Worm (Caenorhabditis elegans) whole organism, L1 larva: ENCODE measurements around the gene T04G9.4.

Experiments
- F16B12.6 ChIP-seq: fragments of 150-350 bp; optimal IDR thresholded peaks from 2 replicates; lab custom pipeline; 2014; ENCODE audit warnings: missing biosample characterization, missing genetic modification characterization
- blmp-1 ChIP-seq: fragments of 150-350 bp; optimal IDR thresholded peaks from 2 replicates; lab custom pipeline; 2014; ENCODE audit warnings: missing biosample characterization, missing genetic modification characterization
- ceh-63 ChIP-seq: fragments of 200-800 bp; sonication (Bioruptor generic); optimal IDR thresholded peaks from 2 replicates; lab custom pipeline; 2018; ENCODE audit warnings: mild to moderate bottlenecking, missing genetic modification characterization, missing compliant biosample characterization
- ceh-8 ChIP-seq: fragments of 200-800 bp; sonication (Bioruptor generic); optimal IDR thresholded peaks from 2 replicates; lab custom pipeline; 2018; ENCODE audit warnings: mild to moderate bottlenecking, missing genetic modification characterization, moderate library complexity, missing compliant biosample characterization
- ceh-82 ChIP-seq, 3 experiments: fragments of 150-350 bp in 1 of 3; sonication (generic microtip) in 2 of 3; optimal IDR thresholded peaks; 2 replicates each; lab custom pipeline; 2014 to 2017; ENCODE audit warnings: missing biosample characterization in 3 of 3, missing genetic modification characterization in 3 of 3
- ceh-88 ChIP-seq: fragments of 200-800 bp; sonication (Bioruptor generic); IDR thresholded peaks from 2 replicates; pipeline ENCODE4 v1.3.6; 2022; ENCODE audit warnings: missing genetic modification characterization, missing compliant biosample characterization
- ceh-90 ChIP-seq: sonication (generic microtip); optimal IDR thresholded peaks from 2 replicates; lab custom pipeline; 2016; ENCODE audit warnings: missing genetic modification characterization, missing compliant biosample characterization
- ces-1 ChIP-seq: fragments of 150-350 bp; optimal IDR thresholded peaks from 2 replicates; lab custom pipeline; 2014; ENCODE audit warnings: missing biosample characterization, missing genetic modification reagents, missing genetic modification characterization
- dpl-1 ChIP-seq, 3 experiments: fragments of 150-350 bp in 2 of 3; sonication (generic microtip) in 1 of 3; optimal IDR thresholded peaks; 2 replicates each; lab custom pipeline; 2014 to 2017; ENCODE audit warnings: missing biosample characterization in 3 of 3, missing genetic modification characterization in 3 of 3, missing genetic modification reagents in 3 of 3
- dsc-1 ChIP-seq: sonication (generic microtip); optimal IDR thresholded peaks from 2 replicates; lab custom pipeline; 2016; ENCODE audit warnings: mild to moderate bottlenecking, missing genetic modification characterization, missing compliant biosample characterization
- egl-13 ChIP-seq: sonication (generic microtip); optimal IDR thresholded peaks from 2 replicates; lab custom pipeline; 2016; ENCODE audit warnings: missing genotype, missing genetic modification reagents, missing genetic modification characterization, missing compliant biosample characterization
- elt-2 ChIP-seq: sonication (generic microtip); optimal IDR thresholded peaks from 2 replicates; lab custom pipeline; 2016; ENCODE audit warnings: missing genetic modification characterization, mild to moderate bottlenecking, inconsistent platforms, missing compliant biosample characterization, missing genetic modification reagents
- fkh-10 ChIP-seq: sonication (generic microtip); optimal IDR thresholded peaks from 2 replicates; lab custom pipeline; 2017; ENCODE audit warnings: missing biosample characterization, missing genetic modification reagents, missing genetic modification characterization
- fkh-4 ChIP-seq: sonication (generic microtip); optimal IDR thresholded peaks from 2 replicates; lab custom pipeline; 2016; ENCODE audit warnings: missing compliant biosample characterization, missing genetic modification characterization, borderline replicate concordance
- fkh-8 ChIP-seq: sonication (generic microtip); optimal IDR thresholded peaks from 2 replicates; lab custom pipeline; 2016; ENCODE audit warnings: mild to moderate bottlenecking, missing genetic modification characterization, missing compliant biosample characterization
- fos-1 ChIP-seq: fragments of 150-350 bp; optimal IDR thresholded peaks from 2 replicates; lab custom pipeline; 2014; ENCODE audit warnings: missing biosample characterization, missing genetic modification characterization
- hpl-2 ChIP-seq: fragments of 150-350 bp; optimal IDR thresholded peaks from 2 replicates; lab custom pipeline; 2014; ENCODE audit warnings: missing biosample characterization, missing genetic modification reagents, missing genetic modification characterization
- jun-1 ChIP-seq: fragments of 150-350 bp; optimal IDR thresholded peaks from 2 replicates; lab custom pipeline; 2014; ENCODE audit warnings: missing biosample characterization, missing genetic modification reagents, missing genetic modification characterization
- lin-13 ChIP-seq: fragments of 150-350 bp; optimal IDR thresholded peaks from 2 replicates; lab custom pipeline; 2014; ENCODE audit warnings: missing biosample characterization, missing genetic modification reagents, missing genetic modification characterization
- lin-14 ChIP-seq: fragments of 200-800 bp; sonication (Bioruptor generic); optimal IDR thresholded peaks from 2 replicates; lab custom pipeline; 2018; ENCODE audit warnings: mild to moderate bottlenecking, missing genetic modification characterization, moderate library complexity, missing compliant biosample characterization
- lin-15B ChIP-seq: fragments of 150-350 bp; sonication (generic microtip); optimal IDR thresholded peaks from 3 replicates; lab custom pipeline; 2014; ENCODE audit warnings: missing biosample characterization, missing genetic modification characterization
- lin-35 ChIP-seq, 2 experiments: fragments of 150-350 bp; optimal IDR thresholded peaks; 2 replicates each; lab custom pipeline; 2014; ENCODE audit warnings: missing biosample characterization in 2 of 2, missing genetic modification characterization in 2 of 2, missing genetic modification reagents in 2 of 2
- lir-3 ChIP-seq: sonication (generic microtip); optimal IDR thresholded peaks from 2 replicates; lab custom pipeline; 2016; ENCODE audit warnings: mild to moderate bottlenecking, missing genetic modification characterization, moderate library complexity, missing compliant biosample characterization; ENCODE audit not compliant: poor library complexity
- mab-9 ChIP-seq: fragments of 200-800 bp; sonication (Bioruptor generic); IDR thresholded peaks from 2 replicates; pipeline ENCODE4 v1.3.6; 2022; ENCODE audit warnings: missing genetic modification reagents, missing genetic modification characterization, missing compliant biosample characterization
- mef-2 ChIP-seq: fragments of 150-350 bp; optimal IDR thresholded peaks from 2 replicates; lab custom pipeline; 2014; ENCODE audit warnings: missing biosample characterization, missing genetic modification characterization
- mep-1 ChIP-seq: fragments of 150-350 bp; optimal IDR thresholded peaks from 2 replicates; lab custom pipeline; 2014; ENCODE audit warnings: missing biosample characterization, missing genetic modification characterization
- nhr-11 ChIP-seq: fragments of 150-350 bp; optimal IDR thresholded peaks from 2 replicates; lab custom pipeline; 2014; ENCODE audit warnings: missing biosample characterization, missing genetic modification characterization
- nhr-19 ChIP-seq: fragments of 200-800 bp; sonication (Bioruptor generic); conservative IDR thresholded peaks from 2 replicates; pipeline ENCODE4 v1.3.6; 2022; ENCODE audit warnings: missing genetic modification characterization, missing compliant biosample characterization
- nhr-20 ChIP-seq: sonication (generic microtip); optimal IDR thresholded peaks from 2 replicates; lab custom pipeline; 2016; ENCODE audit warnings: mild to moderate bottlenecking, missing genetic modification characterization, missing compliant biosample characterization
- nhr-47 ChIP-seq: sonication (generic microtip); optimal IDR thresholded peaks from 2 replicates; lab custom pipeline; 2016; ENCODE audit warnings: mild to moderate bottlenecking, missing genetic modification characterization, moderate library complexity, missing compliant biosample characterization
- nhr-76 ChIP-seq: sonication (generic microtip); optimal IDR thresholded peaks from 2 replicates; lab custom pipeline; 2017; ENCODE audit warnings: missing biosample characterization, missing genetic modification characterization
- nhr-90 ChIP-seq: sonication (generic microtip); optimal IDR thresholded peaks from 2 replicates; lab custom pipeline; 2016; ENCODE audit warnings: mild to moderate bottlenecking, missing genetic modification characterization, missing compliant biosample characterization; ENCODE audit not compliant: poor library complexity
- pax-3 ChIP-seq: fragments of 200-800 bp; sonication (Bioruptor generic); optimal IDR thresholded peaks from 2 replicates; lab custom pipeline; 2018; ENCODE audit warnings: mild to moderate bottlenecking, missing genetic modification characterization, moderate library complexity, missing compliant biosample characterization
- rnt-1 ChIP-seq: sonication (generic microtip); optimal IDR thresholded peaks from 2 replicates; lab custom pipeline; 2016; ENCODE audit warnings: mild to moderate bottlenecking, missing genetic modification characterization, moderate library complexity, missing compliant biosample characterization
- skn-1 ChIP-seq: fragments of 150-350 bp; optimal IDR thresholded peaks from 2 replicates; lab custom pipeline; 2014; ENCODE audit warnings: missing biosample characterization, missing genetic modification characterization
- snu-23 ChIP-seq: sonication (generic microtip); optimal IDR thresholded peaks from 2 replicates; lab custom pipeline; 2016; ENCODE audit warnings: missing genetic modification characterization, missing compliant biosample characterization
- sox-4 ChIP-seq: sonication (generic microtip); optimal IDR thresholded peaks from 2 replicates; lab custom pipeline; 2016; ENCODE audit warnings: missing genetic modification characterization, missing compliant biosample characterization
- swsn-7 ChIP-seq: sonication (generic microtip); optimal IDR thresholded peaks from 2 replicates; lab custom pipeline; 2016; ENCODE audit warnings: missing genetic modification characterization, missing compliant biosample characterization
- tbx-2 ChIP-seq: sonication (generic microtip); optimal IDR thresholded peaks from 2 replicates; lab custom pipeline; 2016; ENCODE audit warnings: missing genetic modification characterization, missing compliant biosample characterization
- tlp-1 ChIP-seq: fragments of 150-350 bp; optimal IDR thresholded peaks from 2 replicates; lab custom pipeline; 2014; ENCODE audit warnings: missing biosample characterization, missing genetic modification characterization
- unc-130 ChIP-seq: fragments of 150-350 bp; optimal IDR thresholded peaks from 2 replicates; lab custom pipeline; 2017; ENCODE audit warnings: missing biosample characterization, missing genetic modification characterization, inconsistent platforms
- unc-62 ChIP-seq: fragments of 150-350 bp; optimal IDR thresholded peaks from 2 replicates; lab custom pipeline; 2014; ENCODE audit warnings: missing biosample characterization, missing genetic modification reagents, missing genetic modification characterization
- vab-15 ChIP-seq: sonication (generic microtip); optimal IDR thresholded peaks from 2 replicates; lab custom pipeline; 2017; ENCODE audit warnings: missing genotype, mild to moderate bottlenecking, missing genetic modification characterization, missing compliant biosample characterization
- zag-1 ChIP-seq: fragments of 150-350 bp; optimal IDR thresholded peaks from 2 replicates; lab custom pipeline; 2014; ENCODE audit warnings: missing biosample characterization, missing genetic modification characterization
- ztf-11 ChIP-seq, 2 experiments: sonication (generic microtip); optimal IDR thresholded peaks; 2 replicates each; lab custom pipeline; 2016 to 2017; ENCODE audit warnings: missing genetic modification characterization in 2 of 2, missing biosample characterization in 1 of 2, missing compliant biosample characterization in 1 of 2
- ztf-4 ChIP-seq: fragments of 150-350 bp; optimal IDR thresholded peaks from 2 replicates; lab custom pipeline; 2014; ENCODE audit warnings: missing biosample characterization, missing genetic modification characterization

The T04G9.4 gene

ce11 chrX:760579-760978 is 11.7 kb upstream of the T04G9.4 start:
- peak; percentile 23 for TF ChIP-seq swsn-7 (tag; lab: Kevin White, UChicago)
- TF ChIP-seq snu-23, result peak; percentile 26
- TF ChIP-seq tbx-2 (tag; lab: Kevin White, UChicago), result no peak
- TF ChIP-seq mep-1 (tag; lab: Kevin White, UChicago), result peak; percentile 41
- TF ChIP-seq fkh-8 (tag; lab: Kevin White, UChicago), result peak; percentile 77
- no peak for TF ChIP-seq mef-2
- peak; percentile 15 for TF ChIP-seq nhr-47 (tag; lab: Kevin White, UChicago)
- peak; percentile 48 for TF ChIP-seq fkh-10 (GFP tag; lab: Kevin White, UChicago)
- peak; percentile 88 for TF ChIP-seq lin-14 (GFP tag; lab: Kevin White, UChicago)
- peak; percentile 10 for TF ChIP-seq pax-3 (tag; lab: Kevin White, UChicago)
- TF ChIP-seq ceh-8 (GFP tag; lab: Kevin White, UChicago), result peak; percentile 56
- peak; percentile 6 to 64 (median 19) for TF ChIP-seq ceh-82 (tag; optimal IDR thresholded peaks at IDR 0.05; lab: Kevin White, UChicago)
- peak in 1 of 2 experiments; percentile 9 for TF ChIP-seq lin-35 (GFP tag; optimal IDR thresholded peaks at IDR 0.05; lab: Kevin White, UChicago)
- no peak for TF ChIP-seq rnt-1 (tag; lab: Kevin White, UChicago)
- peak; percentile 1 for TF ChIP-seq ceh-63
- TF ChIP-seq blmp-1 (tag; lab: Kevin White, UChicago), result peak; percentile 29
- TF ChIP-seq skn-1 (tag; lab: Kevin White, UChicago), result no peak

- no peak for TF ChIP-seq dsc-1 (tag; lab: Kevin White, UChicago)
- no peak for TF ChIP-seq fos-1 (tag; lab: Kevin White, UChicago)
- peak; percentile 67 for TF ChIP-seq skn-1 (tag; lab: Kevin White, UChicago)
- TF ChIP-seq F16B12.6, result no peak
- no peak for TF ChIP-seq ceh-90 (tag; lab: Kevin White, UChicago)
- no peak for TF ChIP-seq ceh-88
- peak; percentile 90 for TF ChIP-seq fkh-8 (tag; lab: Kevin White, UChicago)
- no peak for TF ChIP-seq lin-13 (GFP tag; lab: Kevin White, UChicago)
- peak; percentile 21 for TF ChIP-seq nhr-47 (tag; lab: Kevin White, UChicago)
- TF ChIP-seq sox-4, result no peak
- TF ChIP-seq hpl-2 (GFP tag; lab: Kevin White, UChicago), result no peak
- peak; percentile 16 for TF ChIP-seq ceh-8 (GFP tag; lab: Kevin White, UChicago)
Measured at ce11 chrX:763452-763851, 8.8 kb upstream of the T04G9.4 start, which contains the start of gene dyf-11. TSS of gene dyf-11 (plus strand) at chrX:763752.

ce11 chrX:768061-768646 is 4.1 kb upstream of the T04G9.4 start, which contains the start of the genes trap-2 and ile-2:
TSS of gene trap-2 (minus strand) at chrX:768069.
TSS of gene ile-2 (plus strand) at chrX:768596.
- TF ChIP-seq egl-13 (peak; percentile 80), hpl-2 (GFP tag; lab: Kevin White, UChicago) (peak; percentile 62), vab-15 (tag; lab: Kevin White, UChicago) (peak; percentile 65), dpl-1 (GFP tag; optimal IDR thresholded peaks at IDR 0.05; lab: Kevin White, UChicago) (peak; percentile 65 to 69 (median 68)), fkh-8 (tag; lab: Kevin White, UChicago) (peak; percentile 93), zag-1 (tag; lab: Kevin White, UChicago) (no peak), unc-130 (tag; lab: Kevin White, UChicago) (peak; percentile 88), mep-1 (tag; lab: Kevin White, UChicago) (peak; percentile 87), jun-1 (peak; percentile 90), nhr-76 (tag; lab: Kevin White, UChicago) (no peak), mab-9 (GFP tag; lab: Robert Waterston, UW) (peak; percentile 52; the same call in 1 of the 2 replicates), sox-4 (peak; percentile 46), lin-14 (GFP tag; lab: Kevin White, UChicago) (peak; percentile 98), ces-1 (GFP tag; lab: Kevin White, UChicago) (no peak), lin-15B (tag; lab: Kevin White, UChicago) (peak; percentile 89), nhr-90 (peak; percentile 92), nhr-19 (GFP tag; lab: Robert Waterston, UW) (peak; percentile 90), skn-1 (tag; lab: Kevin White, UChicago) (peak; percentile 99), rnt-1 (tag; lab: Kevin White, UChicago) (peak; percentile 93), nhr-11 (peak; percentile 39), nhr-20 (tag; lab: Kevin White, UChicago) (peak; percentile 92), unc-62 (GFP tag; lab: Kevin White, UChicago) (no peak), tlp-1 (no peak), snu-23 (peak; percentile 94), lir-3 (tag; lab: Kevin White, UChicago) (peak; percentile 60), F16B12.6 (peak; percentile 68), fkh-4 (tag; lab: Kevin White, UChicago) (no peak), blmp-1 (tag; lab: Kevin White, UChicago) (peak; percentile 94), ztf-11 (tag; optimal IDR thresholded peaks at IDR 0.05; lab: Kevin White, UChicago) (peak in 1 of 2 experiments; percentile 40), elt-2 (tag; lab: Kevin White, UChicago) (peak; percentile 56), ztf-4 (tag; lab: Kevin White, UChicago) (peak; percentile 70)
